Worm (Caenorhabditis elegans): ENCODE measurements around the gene ZC84.1.

- no peak for TF ChIP-seq fkh-8 (tag; optimal IDR thresholded peaks at IDR 0.05)
- no peak for TF ChIP-seq ztf-11 (tag; optimal IDR thresholded peaks at IDR 0.05)
- no peak for TF ChIP-seq lir-3 (tag; optimal IDR thresholded peaks at IDR 0.05; ENCODE audit: poor library complexity)
- TF ChIP-seq aha-1 (tag; optimal IDR thresholded peaks at IDR 0.05), result no peak
- TF ChIP-seq unc-62 (GFP tag; optimal IDR thresholded peaks at IDR 0.05), result no peak
- no peak for TF ChIP-seq nhr-12 (tag; optimal IDR thresholded peaks at IDR 0.05)
- TF ChIP-seq unc-130 (tag; optimal IDR thresholded peaks at IDR 0.05), result no peak
- TF ChIP-seq ama-1 (optimal IDR thresholded peaks at IDR 0.05), result no peak
Measured at ce11 chrIII:9173239-9173638, 32.8 kb downstream of the ZC84.1 start.

All from whole organism, L1 larva.